Fruit fly (Drosophila melanogaster) whole organism: ENCODE data around the gene CG8112.

ENCODE experiments used
- CG8478 ChIP-seq: fragments of >200 bp; optimal IDR thresholded peaks from 2 replicates; lab custom pipeline; 2018; ENCODE audit warnings: inconsistent platforms
- Dll ChIP-seq: fragments of >200 bp; optimal IDR thresholded peaks from 2 replicates; lab custom pipeline; 2017
- EcR ChIP-seq, 2 experiments: fragments of >200 bp; optimal IDR thresholded peaks; 2 replicates each; lab custom pipeline; 2017; ENCODE audit warnings: missing biosample characterization in 2 of 2, missing genetic modification characterization in 2 of 2, missing genetic modification reagents in 2 of 2
- pan ChIP-seq: fragments of >200 bp; optimal IDR thresholded peaks from 2 replicates; lab custom pipeline; 2017
- psq ChIP-seq: fragments of >200 bp; optimal IDR thresholded peaks from 2 replicates; lab custom pipeline; 2017
- usp ChIP-seq: fragments of >200 bp; optimal IDR thresholded peaks from 2 replicates; lab custom pipeline; 2017; ENCODE audit warnings: missing biosample characterization, missing genetic modification characterization, mixed read lengths

DNA sequence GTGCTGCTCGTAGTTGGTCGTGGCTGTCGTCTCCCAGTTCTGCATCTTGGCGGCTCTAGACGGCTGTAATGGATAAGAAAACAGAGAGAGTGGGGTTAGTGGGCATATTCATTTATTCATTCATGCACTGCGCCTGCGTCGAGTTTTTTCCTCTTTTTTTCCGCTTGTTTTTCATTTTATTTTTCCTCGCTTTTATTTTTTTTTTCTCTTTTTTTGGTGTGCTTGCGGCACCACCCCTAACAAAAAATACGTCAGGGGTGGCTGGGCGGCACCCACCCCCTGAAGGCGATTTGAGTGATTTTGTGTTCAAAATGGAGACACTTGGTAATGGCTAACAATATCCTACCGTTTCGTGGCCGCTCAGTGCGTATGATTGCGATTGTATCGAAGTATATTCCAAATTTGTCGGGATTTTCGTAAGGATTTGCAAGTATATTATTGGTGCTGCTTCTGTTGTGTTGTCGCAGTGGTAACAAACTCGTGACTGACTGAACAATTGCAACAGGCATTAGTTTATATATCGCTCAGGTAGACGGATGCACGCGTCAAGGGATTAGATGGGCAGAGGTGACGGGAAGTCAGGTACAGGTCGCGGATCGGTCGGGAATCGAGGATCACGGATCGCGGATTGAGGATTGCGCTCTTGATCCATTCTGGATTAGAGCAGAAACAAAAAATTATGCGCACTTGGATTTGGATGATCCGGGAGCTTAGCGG is 18.5 kb upstream of the CG8112 start:
- TF ChIP-seq CG8478 (no peak), pan (lab: Kevin White, UChicago) (no peak), psq (lab: Kevin White, UChicago) (no peak), Dll (no peak), EcR (GFP tag; optimal IDR thresholded peaks at IDR 0.05; lab: Kevin White, UChicago) (no peak), usp (GFP tag; lab: Kevin White, UChicago) (no peak)
